Worm (Caenorhabditis elegans): ENCODE data around the gene mam-3.

DNA sequence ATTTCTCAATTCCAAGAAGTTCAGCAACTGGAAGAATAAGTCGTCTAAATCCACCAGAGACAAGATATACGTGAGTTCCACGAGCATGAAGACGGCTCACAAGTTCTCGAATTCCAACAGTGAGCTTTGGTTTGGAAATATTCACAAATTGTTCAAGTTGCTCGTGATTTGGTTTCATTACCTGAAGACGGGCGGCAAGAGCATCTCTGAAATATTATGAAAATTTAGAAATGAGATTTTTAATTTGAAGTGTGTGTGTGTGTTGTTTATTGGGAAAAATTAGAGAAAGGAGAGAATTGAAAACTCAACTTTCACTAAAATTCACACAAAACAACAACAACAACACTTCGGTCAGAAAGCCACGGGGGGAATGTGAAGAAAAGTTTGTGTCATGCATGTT is 54.4 kb downstream of the mam-3 start:
- TF ChIP-seq ama-1 (optimal IDR thresholded peaks at IDR 0.05): no peak
- TF ChIP-seq blmp-1 (tag; optimal IDR thresholded peaks at IDR 0.05; ENCODE audit: insufficient read depth): no peak
- no peak for TF ChIP-seq snpc-4 (tag; optimal IDR thresholded peaks at IDR 0.05)
- TF ChIP-seq fos-1 (tag; optimal IDR thresholded peaks at IDR 0.05): no peak
